Worm (Caenorhabditis elegans): ENCODE results near the gene K04C1.3.

Gene K04C1.3

ce11 chrX:14206321-14206720 is 36.9 kb downstream of the K04C1.3 start:
- TF ChIP-seq W03F9.2 (tag; optimal IDR thresholded peaks at IDR 0.05) (no peak), him-1 (tag; optimal IDR thresholded peaks at IDR 0.05) (no peak), dao-5 (tag; optimal IDR thresholded peaks at IDR 0.05) (no peak)

ce11 chrX:14194251-14194650 is 48.9 kb downstream of the K04C1.3 start:
- TF ChIP-seq W03F9.2 (tag; optimal IDR thresholded peaks at IDR 0.05), result no peak
- TF ChIP-seq dao-5 (tag; optimal IDR thresholded peaks at IDR 0.05), result no peak
- TF ChIP-seq him-1 (tag; optimal IDR thresholded peaks at IDR 0.05), result no peak

Measured in whole organism, L4/young adult.